Worm (Caenorhabditis elegans) whole organism, L3 larva: Measurements from ENCODE around the gene C34B4.4.

ENCODE experiments used
- R02D3.7 ChIP-seq: fragments of 150-350 bp; optimal IDR thresholded peaks from 2 replicates; lab custom pipeline; 2014; ENCODE audit warnings: missing biosample characterization, missing genetic modification characterization
- elt-3 ChIP-seq, 3 experiments: fragments of 150-350 bp in 1 of 3; sonication (generic microtip) in 2 of 3; optimal IDR thresholded peaks; 2 replicates in 2 of 3; 4 replicates in 1 of 3; lab custom pipeline; 2014 to 2017; ENCODE audit warnings: missing biosample characterization in 3 of 3, missing genetic modification characterization in 3 of 3
- jun-1 ChIP-seq: fragments of 150-350 bp; optimal IDR thresholded peaks from 2 replicates; lab custom pipeline; 2014; ENCODE audit warnings: missing biosample characterization, missing genetic modification reagents, missing genetic modification characterization
- mdl-1 ChIP-seq: fragments of 150-350 bp; optimal IDR thresholded peaks from 2 replicates; lab custom pipeline; 2014; ENCODE audit warnings: missing biosample characterization, missing genetic modification characterization
- unc-62 ChIP-seq: fragments of 150-350 bp; sonication (generic microtip); optimal IDR thresholded peaks from 4 replicates; lab custom pipeline; 2014; ENCODE audit warnings: missing biosample characterization, missing genetic modification reagents, missing genetic modification characterization
- ztf-11 ChIP-seq: fragments of 150-350 bp; optimal IDR thresholded peaks from 2 replicates; lab custom pipeline; 2014; ENCODE audit warnings: missing biosample characterization, missing genetic modification characterization

DNA sequence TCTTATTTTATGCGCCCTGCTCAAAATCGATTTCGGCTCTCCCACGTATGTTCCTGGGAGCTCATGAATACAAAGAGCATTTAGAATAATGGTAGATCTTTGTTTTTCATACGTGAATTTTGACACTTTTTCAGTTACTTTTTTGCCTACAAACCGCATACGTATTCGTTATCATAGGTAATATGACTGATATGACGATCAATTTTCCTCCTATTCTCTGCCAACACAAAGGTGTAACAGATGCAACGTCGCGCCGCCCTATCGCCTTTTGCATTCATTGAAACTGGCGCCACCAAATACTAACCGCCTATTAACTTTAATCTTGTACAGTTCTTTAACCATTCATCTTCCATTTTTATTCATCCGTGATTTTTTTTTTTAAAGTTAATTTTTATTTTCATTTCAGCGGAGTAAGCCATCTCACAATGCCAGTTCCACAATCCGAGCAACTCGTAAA, 42.6 kb upstream of the C34B4.4 start, which contains the start of gene W07G4.5:
- TF ChIP-seq ztf-11 (no peak), unc-62 (GFP tag; lab: Kevin White, UChicago) (no peak), mdl-1 (no peak), R02D3.7 (tag; lab: Kevin White, UChicago) (no peak), elt-3 (tag; optimal IDR thresholded peaks at IDR 0.05; lab: Kevin White, UChicago) (no peak), jun-1 (no peak)
